Worm (Caenorhabditis elegans) whole organism, L2 larva: ENCODE data around the gene F44E5.2.
A peak's percentile ranks its signal among the peaks of the same experiment; 100 is the strongest.
"Not testable (repeated sequence)": the region's sequence is repeated elsewhere in the genome, so short reads cannot be mapped to it uniquely, and the experiment has no call there.

ENCODE experiments used
- C34F6.9 ChIP-seq: fragments of 150-350 bp; optimal IDR thresholded peaks from 2 replicates; lab custom pipeline; 2014; ENCODE audit warnings: missing biosample characterization, missing genetic modification characterization
- F13H6.1 ChIP-seq: sonication (generic microtip); optimal IDR thresholded peaks from 2 replicates; lab custom pipeline; 2016; ENCODE audit warnings: missing genetic modification characterization, missing compliant biosample characterization
- R02D3.7 ChIP-seq: fragments of 150-350 bp; optimal IDR thresholded peaks from 2 replicates; lab custom pipeline; 2014; ENCODE audit warnings: missing biosample characterization, missing genetic modification characterization
- Y55F3AM.14 ChIP-seq: fragments of 200-800 bp; sonication (Bioruptor generic); optimal IDR thresholded peaks from 2 replicates; lab custom pipeline; 2018; ENCODE audit warnings: mild to moderate bottlenecking, missing genetic modification characterization, missing compliant biosample characterization
- ZK546.5 ChIP-seq: sonication (generic microtip); optimal IDR thresholded peaks from 2 replicates; lab custom pipeline; 2017; ENCODE audit warnings: missing biosample characterization, missing genetic modification characterization
- alr-1 ChIP-seq: fragments of 150-350 bp; optimal IDR thresholded peaks from 2 replicates; lab custom pipeline; 2014; ENCODE audit warnings: missing biosample characterization, missing genetic modification characterization
- ama-1 ChIP-seq: fragments of 150-350 bp; optimal IDR thresholded peaks from 2 replicates; lab custom pipeline; 2018; ENCODE audit warnings: inconsistent platforms
- ceh-82 ChIP-seq: fragments of 150-350 bp; optimal IDR thresholded peaks from 2 replicates; lab custom pipeline; 2014; ENCODE audit warnings: missing biosample characterization, missing genetic modification characterization
- crh-2 ChIP-seq: sonication (generic microtip); optimal IDR thresholded peaks from 2 replicates; lab custom pipeline; 2017; ENCODE audit warnings: missing biosample characterization, missing genetic modification characterization
- egl-27 ChIP-seq: sonication (generic microtip); optimal IDR thresholded peaks from 3 replicates; lab custom pipeline; 2017; ENCODE audit warnings: missing biosample characterization, missing genetic modification reagents, missing genetic modification characterization
- elt-3 ChIP-seq: sonication (generic microtip); optimal IDR thresholded peaks from 2 replicates; lab custom pipeline; 2017; ENCODE audit warnings: missing biosample characterization, missing genetic modification characterization
- fos-1 ChIP-seq: fragments of 150-350 bp; optimal IDR thresholded peaks from 2 replicates; lab custom pipeline; 2014; ENCODE audit warnings: missing biosample characterization, missing genetic modification characterization
- gmeb-1 ChIP-seq: fragments of 150-350 bp; optimal IDR thresholded peaks from 2 replicates; lab custom pipeline; 2014; ENCODE audit warnings: missing biosample characterization, missing genetic modification characterization
- lin-11 ChIP-seq: fragments of 150-350 bp; sonication (generic microtip); optimal IDR thresholded peaks from 2 replicates; lab custom pipeline; 2014; ENCODE audit warnings: missing biosample characterization, missing genetic modification characterization, inconsistent platforms, mixed read lengths
- lin-13 ChIP-seq: fragments of 150-350 bp; optimal IDR thresholded peaks from 2 replicates; lab custom pipeline; 2014; ENCODE audit warnings: missing biosample characterization, missing genetic modification reagents, missing genetic modification characterization
- lin-39 ChIP-seq: fragments of 150-350 bp; optimal IDR thresholded peaks from 2 replicates; lab custom pipeline; 2014; ENCODE audit warnings: missing biosample characterization, missing genetic modification reagents, missing genetic modification characterization
- lsy-2 ChIP-seq, 2 experiments: fragments of 150-350 bp in 1 of 2; sonication (generic microtip) in 1 of 2; optimal IDR thresholded peaks; 2 replicates each; lab custom pipeline; 2014 to 2017; ENCODE audit warnings: missing biosample characterization in 2 of 2, missing genetic modification characterization in 2 of 2
- mab-5 ChIP-seq: fragments of 150-350 bp; optimal IDR thresholded peaks from 2 replicates; lab custom pipeline; 2014; ENCODE audit warnings: missing biosample characterization, missing genetic modification characterization
- mdl-1 ChIP-seq, 2 experiments: fragments of 150-350 bp in 1 of 2; sonication (generic microtip) in 1 of 2; optimal IDR thresholded peaks; 2 replicates each; lab custom pipeline; 2017; ENCODE audit warnings: missing biosample characterization in 2 of 2, missing genetic modification characterization in 2 of 2
- nhr-10 ChIP-seq: sonication (generic microtip); optimal IDR thresholded peaks from 2 replicates; lab custom pipeline; 2017; ENCODE audit warnings: missing biosample characterization, missing genetic modification characterization
- nhr-11 ChIP-seq: fragments of 150-350 bp; optimal IDR thresholded peaks from 2 replicates; lab custom pipeline; 2014; ENCODE audit warnings: missing biosample characterization, missing genetic modification characterization
- nhr-12 ChIP-seq: fragments of 150-350 bp; optimal IDR thresholded peaks from 2 replicates; lab custom pipeline; 2014; ENCODE audit warnings: missing biosample characterization, missing genetic modification characterization
- nhr-129 ChIP-seq: fragments of 150-350 bp; optimal IDR thresholded peaks from 2 replicates; lab custom pipeline; 2014; ENCODE audit warnings: missing biosample characterization, missing genetic modification characterization
- nhr-21 ChIP-seq: fragments of 150-350 bp; optimal IDR thresholded peaks from 2 replicates; lab custom pipeline; 2014; ENCODE audit warnings: missing biosample characterization, missing genetic modification characterization
- nhr-23 ChIP-seq: fragments of 150-350 bp; optimal IDR thresholded peaks from 2 replicates; lab custom pipeline; 2014; ENCODE audit warnings: missing biosample characterization, missing genetic modification reagents, missing genetic modification characterization
- nhr-237 ChIP-seq: fragments of 150-350 bp; optimal IDR thresholded peaks from 2 replicates; lab custom pipeline; 2014; ENCODE audit warnings: missing biosample characterization, missing genetic modification characterization
- nhr-25 ChIP-seq: fragments of 150-350 bp; sonication (generic microtip); optimal IDR thresholded peaks from 3 replicates; lab custom pipeline; 2014; ENCODE audit warnings: missing biosample characterization, missing genetic modification characterization
- nhr-6 ChIP-seq: fragments of 150-350 bp; optimal IDR thresholded peaks from 2 replicates; lab custom pipeline; 2014; ENCODE audit warnings: missing biosample characterization, missing genetic modification characterization
- peb-1 ChIP-seq: fragments of 150-350 bp; optimal IDR thresholded peaks from 2 replicates; lab custom pipeline; 2014; ENCODE audit warnings: missing biosample characterization, missing genetic modification characterization
- sem-4 ChIP-seq: fragments of 150-350 bp; optimal IDR thresholded peaks from 2 replicates; lab custom pipeline; 2014; ENCODE audit warnings: missing biosample characterization, missing genetic modification reagents, missing genetic modification characterization
- skn-1 ChIP-seq: sonication (generic microtip); optimal IDR thresholded peaks from 2 replicates; lab custom pipeline; 2017; ENCODE audit warnings: missing biosample characterization, missing genetic modification characterization
- sma-3 ChIP-seq: sonication (generic microtip); optimal IDR thresholded peaks from 2 replicates; lab custom pipeline; 2016; ENCODE audit warnings: missing genetic modification reagents, missing genetic modification characterization, missing compliant biosample characterization
- sma-9 ChIP-seq, 2 experiments: fragments of 150-350 bp in 1 of 2; sonication (generic microtip) in 1 of 2; optimal IDR thresholded peaks; 2 replicates each; lab custom pipeline; 2014 to 2016; ENCODE audit warnings: missing genetic modification characterization in 2 of 2, mild to moderate bottlenecking in 1 of 2, missing biosample characterization in 1 of 2, missing compliant biosample characterization in 1 of 2, missing genetic modification reagents in 1 of 2, moderate library complexity in 1 of 2
- snpc-4 ChIP-seq: fragments of 150-350 bp; optimal IDR thresholded peaks from 2 replicates; lab custom pipeline; 2014; ENCODE audit warnings: missing biosample characterization, missing genetic modification characterization
- unc-39 ChIP-seq: fragments of 150-350 bp; optimal IDR thresholded peaks from 2 replicates; lab custom pipeline; 2014; ENCODE audit warnings: missing biosample characterization, missing genetic modification characterization
- unc-55 ChIP-seq: fragments of 150-350 bp; sonication (generic microtip); optimal IDR thresholded peaks from 3 replicates; lab custom pipeline; 2014; ENCODE audit warnings: missing biosample characterization, missing genetic modification reagents, missing genetic modification characterization
- unc-62 ChIP-seq: fragments of 150-350 bp; optimal IDR thresholded peaks from 2 replicates; lab custom pipeline; 2014; ENCODE audit warnings: missing biosample characterization, missing genetic modification reagents, missing genetic modification characterization
- zag-1 ChIP-seq: fragments of 150-350 bp; optimal IDR thresholded peaks from 2 replicates; lab custom pipeline; 2014; ENCODE audit warnings: missing biosample characterization, missing genetic modification characterization
- ztf-1 ChIP-seq: fragments of 200-800 bp; sonication (Bioruptor generic); conservative IDR thresholded peaks from 2 replicates; pipeline ENCODE4 v1.3.6; 2022; ENCODE audit warnings: missing genetic modification characterization, missing compliant biosample characterization
- ztf-11 ChIP-seq: sonication (generic microtip); optimal IDR thresholded peaks from 2 replicates; lab custom pipeline; 2017; ENCODE audit warnings: missing biosample characterization, missing genetic modification characterization
- ztf-4 ChIP-seq: fragments of 150-350 bp; optimal IDR thresholded peaks from 2 replicates; lab custom pipeline; 2014; ENCODE audit warnings: missing biosample characterization, missing genetic modification characterization

Gene F44E5.2

DNA sequence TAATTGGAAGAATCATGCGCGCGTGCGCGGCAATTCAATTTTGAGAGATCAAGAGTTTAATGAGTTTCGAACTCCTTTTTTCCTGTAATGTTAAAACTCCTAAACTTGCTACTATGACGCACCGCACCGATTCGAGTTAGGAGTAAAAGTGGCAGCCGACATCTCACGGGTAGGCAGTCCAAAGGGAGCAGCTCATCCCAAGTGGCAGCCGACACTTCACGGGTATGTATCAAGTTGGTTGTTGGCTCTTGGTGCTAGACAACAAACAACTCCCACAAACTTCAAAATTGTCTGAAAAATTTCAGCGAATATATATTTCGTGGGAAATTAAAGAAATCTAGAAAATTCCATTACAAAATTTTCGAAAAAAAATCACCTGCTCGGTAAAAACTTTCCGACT lies 13.4 kb upstream of the F44E5.2 start:
- no peak for TF ChIP-seq nhr-23
- peak; percentile 79 for TF ChIP-seq snpc-4
- no peak for TF ChIP-seq lin-11 (tag; lab: Kevin White, UChicago)
- no peak for TF ChIP-seq nhr-11 (tag; lab: Kevin White, UChicago)
- TF ChIP-seq ztf-11 (tag; lab: Kevin White, UChicago) = no peak
- no peak for TF ChIP-seq nhr-10

- peak; percentile 97 for TF ChIP-seq C34F6.9 (tag; lab: Kevin White, UChicago)
- TF ChIP-seq ZK546.5 (tag; lab: Kevin White, UChicago) = no peak
- TF ChIP-seq ama-1 (lab: Kevin White, UChicago) = peak; percentile 99
- peak; percentile 30 for TF ChIP-seq F13H6.1 (tag; lab: Kevin White, UChicago)
- TF ChIP-seq Y55F3AM.14 (GFP tag; lab: Kevin White, UChicago) = no peak
- no peak for TF ChIP-seq nhr-23
- TF ChIP-seq lin-13 (GFP tag; lab: Kevin White, UChicago) = peak; percentile 81
- no peak for TF ChIP-seq peb-1 (tag; lab: Kevin White, UChicago)
- TF ChIP-seq skn-1 = peak; percentile 56
- no peak for TF ChIP-seq R02D3.7 (tag; lab: Kevin White, UChicago)
- no peak for TF ChIP-seq nhr-237 (tag; lab: Kevin White, UChicago)
- peak; percentile 57 for TF ChIP-seq nhr-129 (tag; lab: Kevin White, UChicago)
- TF ChIP-seq zag-1 (tag; lab: Kevin White, UChicago) = no peak
- TF ChIP-seq crh-2 (tag; lab: Kevin White, UChicago) = peak; percentile 90
- no peak for TF ChIP-seq alr-1 (tag; lab: Kevin White, UChicago)
- peak; percentile 63 for TF ChIP-seq sem-4 (tag; lab: Kevin White, UChicago)
- no peak for TF ChIP-seq mab-5 (tag; lab: Kevin White, UChicago)
- TF ChIP-seq lin-11 (tag; lab: Kevin White, UChicago) = peak; percentile 45
- TF ChIP-seq ztf-4 (tag; lab: Kevin White, UChicago) = peak; percentile 98
- TF ChIP-seq snpc-4 = peak; percentile 50
- peak; percentile 45 for TF ChIP-seq unc-55
- TF ChIP-seq elt-3 (tag; lab: Kevin White, UChicago) = no peak
- no peak for TF ChIP-seq lin-39
- 0 out of 2 replicates have a peak, but pooled peaks have one; percentile 31 for TF ChIP-seq ztf-1 (GFP tag; lab: Robert Waterston, UW)
- peak; percentile 15 for TF ChIP-seq gmeb-1 (tag; lab: Kevin White, UChicago)
- peak; percentile 62 for TF ChIP-seq nhr-12 (tag; lab: Kevin White, UChicago)
- TF ChIP-seq unc-62 = no peak
- TF ChIP-seq lsy-2 (tag; optimal IDR thresholded peaks at IDR 0.05; lab: Kevin White, UChicago) = peak in 1 of 2 experiments; percentile 89
These were observed 9.9 kb upstream of the F44E5.2 start for ce11 chrII:11756684-11757107.

ce11 chrII:11759277-11759676 lies 7.3 kb upstream of the F44E5.2 start, which contains the start of the genes F44E5.4 and F44E5.5:
TSS of gene F44E5.4 (minus strand) at chrII:11759311.
TSS of gene F44E5.5 (plus strand) at chrII:11759662.
- TF ChIP-seq lsy-2 (tag; optimal IDR thresholded peaks at IDR 0.05; lab: Kevin White, UChicago) (peak; percentile 84 to 88), snpc-4 (peak; percentile 46), ztf-11 (tag; lab: Kevin White, UChicago) (peak; percentile 54), sma-3 (GFP tag; lab: Kevin White, UChicago) (peak; percentile 87), nhr-6 (peak; percentile 70), sma-9 (GFP tag; optimal IDR thresholded peaks at IDR 0.05; lab: Kevin White, UChicago) (peak; percentile 84), F13H6.1 (tag; lab: Kevin White, UChicago) (peak; percentile 89), unc-62 (peak; percentile 18), egl-27 (tag; lab: Kevin White, UChicago) (peak; percentile 88), lin-13 (GFP tag; lab: Kevin White, UChicago) (peak; percentile 89), R02D3.7 (tag; lab: Kevin White, UChicago) (peak; percentile 21), unc-55 (peak; percentile 58), gmeb-1 (tag; lab: Kevin White, UChicago) (peak; percentile 76), sem-4 (tag; lab: Kevin White, UChicago) (peak; percentile 79), nhr-21 (tag; lab: Kevin White, UChicago) (peak; percentile 21), mab-5 (tag; lab: Kevin White, UChicago) (peak; percentile 26), ztf-1 (GFP tag; lab: Robert Waterston, UW) (peak; percentile 98), crh-2 (tag; lab: Kevin White, UChicago) (peak; percentile 91), lin-11 (tag; lab: Kevin White, UChicago) (peak; percentile 50), fos-1 (tag; lab: Kevin White, UChicago) (peak; percentile 32), ztf-4 (tag; lab: Kevin White, UChicago) (peak; percentile 79), nhr-10 (peak; percentile 86), mdl-1 (tag; optimal IDR thresholded peaks at IDR 0.05; lab: Kevin White, UChicago) (peak in 1 of 2 experiments; percentile 29), unc-39 (tag; lab: Kevin White, UChicago) (peak; percentile 71), ceh-82 (tag; lab: Kevin White, UChicago) (peak; percentile 5), C34F6.9 (tag; lab: Kevin White, UChicago) (peak; percentile 85), nhr-25 (tag; lab: Kevin White, UChicago) (peak; percentile 87), nhr-129 (tag; lab: Kevin White, UChicago) (peak; percentile 68), Y55F3AM.14 (GFP tag; lab: Kevin White, UChicago) (peak; percentile 97)
- TF ChIP-seq sma-9 (tag; optimal IDR thresholded peaks at IDR 0.05; lab: Kevin White, UChicago) = not testable (repeated sequence)
